Fruit fly (Drosophila melanogaster) whole organism, embryonic: Measurements from ENCODE around the gene CG13114.

Source experiments
- Aef1 ChIP-seq: fragments of 200-800 bp; sonication (Bioruptor generic); IDR thresholded peaks from 3 replicates; pipeline ENCODE4 v1.3.6; 2022; ENCODE audit warnings: missing biosample characterization, missing genetic modification characterization
- CG10654 ChIP-seq: fragments of 200-800 bp; sonication (Bioruptor generic); optimal IDR thresholded peaks from 2 replicates; lab custom pipeline; 2016; ENCODE audit warnings: missing biosample characterization, missing genetic modification characterization
- CG11695 ChIP-seq: fragments of 200-800 bp; sonication (Bioruptor generic); IDR thresholded peaks from 3 replicates; pipeline ENCODE4 v1.3.6; 2022; ENCODE audit warnings: missing biosample characterization, missing genetic modification characterization
- CG13624 ChIP-seq: fragments of 200-800 bp; sonication (Bioruptor generic); optimal IDR thresholded peaks from 2 replicates; lab custom pipeline; 2016; ENCODE audit warnings: missing biosample characterization, missing genetic modification characterization
- CG13894 ChIP-seq: fragments of 200-800 bp; sonication (Bioruptor generic); optimal IDR thresholded peaks from 3 replicates; lab custom pipeline; 2018; ENCODE audit warnings: missing biosample characterization, mild to moderate bottlenecking, missing genetic modification characterization, moderate library complexity
- CG17361 ChIP-seq: fragments of 200-800 bp; sonication (Bioruptor generic); IDR thresholded peaks from 3 replicates; pipeline ENCODE4 v1.3.6; 2022; ENCODE audit warnings: missing biosample characterization, missing genetic modification characterization
- CG17612 ChIP-seq: fragments of 200-800 bp; sonication (Bioruptor generic); IDR thresholded peaks from 2 replicates; pipeline ENCODE4 v1.3.6; 2022; ENCODE audit warnings: missing biosample characterization, missing genetic modification characterization
- CG18599 ChIP-seq: fragments of 200-800 bp; sonication (Bioruptor generic); optimal IDR thresholded peaks from 3 replicates; lab custom pipeline; 2017; ENCODE audit warnings: missing biosample characterization, missing genetic modification characterization, mild to moderate bottlenecking, moderate library complexity, missing genetic modification reagents
- CG30403 ChIP-seq: fragments of 200-800 bp; sonication (Bioruptor generic); optimal IDR thresholded peaks from 3 replicates; lab custom pipeline; 2016; ENCODE audit warnings: missing biosample characterization, missing genetic modification characterization
- CG4328 ChIP-seq: fragments of 200-800 bp; sonication (Bioruptor generic); optimal IDR thresholded peaks from 3 replicates; lab custom pipeline; 2017; ENCODE audit warnings: missing biosample characterization, missing genetic modification reagents, missing genetic modification characterization
- CG6683 ChIP-seq: fragments of 200-800 bp; sonication (Bioruptor generic); optimal IDR thresholded peaks from 2 replicates; lab custom pipeline; 2017; ENCODE audit warnings: missing biosample characterization, mild to moderate bottlenecking, missing genetic modification characterization, missing genetic modification reagents
- CG6854 ChIP-seq: fragments of 200-800 bp; sonication (Bioruptor generic); optimal IDR thresholded peaks from 3 replicates; lab custom pipeline; 2017; ENCODE audit warnings: missing biosample characterization, mild to moderate bottlenecking, missing genetic modification characterization
- CG8924 ChIP-seq: fragments of 200-800 bp; optimal IDR thresholded peaks from 3 replicates; lab custom pipeline; 2019; ENCODE audit warnings: missing biosample characterization, mild to moderate bottlenecking, missing genetic modification characterization, moderate library complexity
- CHES-1-like ChIP-seq: fragments of 200-800 bp; sonication (Bioruptor generic); optimal IDR thresholded peaks from 2 replicates; lab custom pipeline; 2016; ENCODE audit warnings: missing biosample characterization, missing genetic modification characterization
- D ChIP-seq, 2 experiments: fragments of 200-800 bp in 1 of 2; fragments of >200 bp in 1 of 2; sonication (Bioruptor generic) in 1 of 2; optimal IDR thresholded peaks; 2 replicates in 1 of 2; 3 replicates in 1 of 2; lab custom pipeline; 2017; ENCODE audit warnings: mild to moderate bottlenecking in 1 of 2, missing biosample characterization in 1 of 2, missing genetic modification characterization in 1 of 2, missing genetic modification reagents in 1 of 2
- Deaf1 ChIP-seq: fragments of 200-800 bp; optimal IDR thresholded peaks from 3 replicates; lab custom pipeline; 2019; ENCODE audit warnings: missing biosample characterization, mild to moderate bottlenecking, missing genetic modification characterization, moderate library complexity
- Fer3 ChIP-seq: fragments of 200-800 bp; sonication (Bioruptor generic); optimal IDR thresholded peaks from 2 replicates; lab custom pipeline; 2018; ENCODE audit warnings: missing biosample characterization, mild to moderate bottlenecking, missing genetic modification characterization, moderate library complexity
- Hr3 ChIP-seq: fragments of 200-800 bp; sonication (Bioruptor generic); optimal IDR thresholded peaks from 3 replicates; lab custom pipeline; 2016; ENCODE audit warnings: missing biosample characterization, missing genetic modification characterization
- Meics ChIP-seq: fragments of 200-800 bp; sonication (Bioruptor generic); optimal IDR thresholded peaks from 2 replicates; lab custom pipeline; 2017; ENCODE audit warnings: missing biosample characterization, mild to moderate bottlenecking, missing genetic modification characterization
- Nf-YA ChIP-seq: fragments of 200-800 bp; sonication (Bioruptor generic); IDR thresholded peaks from 2 replicates; pipeline ENCODE4 v1.3.6; 2022; ENCODE audit warnings: missing biosample characterization, missing genetic modification characterization
- Ptx1 ChIP-seq: fragments of 200-800 bp; sonication (Bioruptor generic); IDR thresholded peaks from 2 replicates; pipeline ENCODE4 v1.3.6; 2022; ENCODE audit warnings: missing biosample characterization, missing genetic modification characterization
- Sox100B ChIP-seq: fragments of 200-800 bp; sonication (Bioruptor generic); optimal IDR thresholded peaks from 3 replicates; lab custom pipeline; 2018; ENCODE audit warnings: missing biosample characterization, mild to moderate bottlenecking, missing genetic modification characterization
- Sox102F ChIP-seq: fragments of 200-800 bp; sonication (Bioruptor generic); optimal IDR thresholded peaks from 2 replicates; lab custom pipeline; 2018; ENCODE audit warnings: missing biosample characterization, mild to moderate bottlenecking, missing genetic modification characterization, moderate library complexity
- Sry-β ChIP-seq: fragments of 200-800 bp; sonication (Bioruptor generic); optimal IDR thresholded peaks from 2 replicates; lab custom pipeline; 2018; ENCODE audit warnings: missing biosample characterization, mild to moderate bottlenecking, missing genetic modification characterization, moderate library complexity
- Ssrp ChIP-seq: fragments of 200-800 bp; sonication (Bioruptor generic); optimal IDR thresholded peaks from 2 replicates; lab custom pipeline; 2018; ENCODE audit warnings: missing biosample characterization, mild to moderate bottlenecking, missing genetic modification characterization, moderate library complexity
- Xbp1 ChIP-seq: fragments of 200-800 bp; sonication (Bioruptor generic); optimal IDR thresholded peaks from 3 replicates; lab custom pipeline; 2016; ENCODE audit warnings: missing biosample characterization, mild to moderate bottlenecking, missing genetic modification characterization
- YL-1 ChIP-seq: fragments of 200-800 bp; sonication (Bioruptor generic); optimal IDR thresholded peaks from 3 replicates; lab custom pipeline; 2017; ENCODE audit warnings: missing biosample characterization, mild to moderate bottlenecking, missing genetic modification characterization
- ase ChIP-seq: fragments of 200-800 bp; sonication (Bioruptor generic); IDR thresholded peaks from 3 replicates; pipeline ENCODE4 v1.3.6; 2022; ENCODE audit warnings: missing biosample characterization, missing genetic modification characterization
- az2 ChIP-seq: fragments of 200-800 bp; sonication (Bioruptor generic); optimal IDR thresholded peaks from 3 replicates; lab custom pipeline; 2016; ENCODE audit warnings: missing biosample characterization, missing genetic modification characterization
- bcd ChIP-seq: fragments of 200-800 bp; sonication (Bioruptor generic); optimal IDR thresholded peaks from 2 replicates; lab custom pipeline; 2017; ENCODE audit warnings: missing biosample characterization, mild to moderate bottlenecking, missing genetic modification characterization
- br ChIP-seq: fragments of >200 bp; optimal IDR thresholded peaks from 2 replicates; lab custom pipeline; 2017
- bsh ChIP-seq, 2 experiments: fragments of 200-800 bp; sonication (Bioruptor generic); optimal IDR thresholded peaks; 2 replicates each; lab custom pipeline; 2017 to 2018; ENCODE audit warnings: mild to moderate bottlenecking in 2 of 2, missing biosample characterization in 2 of 2, missing genetic modification characterization in 2 of 2, moderate library complexity in 1 of 2
- caup ChIP-seq: fragments of 200-800 bp; sonication (Bioruptor generic); optimal IDR thresholded peaks from 3 replicates; lab custom pipeline; 2017; ENCODE audit warnings: missing biosample characterization, mild to moderate bottlenecking, missing genetic modification characterization, moderate library complexity; ENCODE audit not compliant: severe bottlenecking
- danr ChIP-seq: fragments of 200-800 bp; sonication (Bioruptor generic); IDR thresholded peaks from 2 replicates; pipeline ENCODE4 v1.3.6; 2022; ENCODE audit warnings: missing biosample characterization, missing genetic modification characterization
- dysf ChIP-seq: fragments of 200-800 bp; sonication (Bioruptor generic); IDR thresholded peaks from 3 replicates; pipeline ENCODE4 v1.3.6; 2022; ENCODE audit warnings: missing biosample characterization, missing genetic modification characterization
- eve ChIP-seq, 2 experiments: fragments of >200 bp; optimal IDR thresholded peaks; 2 replicates each; lab custom pipeline; 2017; ENCODE audit warnings: missing biosample characterization in 2 of 2, missing genetic modification characterization in 2 of 2
- fd3F ChIP-seq: fragments of 200-800 bp; sonication (Bioruptor generic); optimal IDR thresholded peaks from 2 replicates; lab custom pipeline; 2018; ENCODE audit warnings: missing biosample characterization, mild to moderate bottlenecking, missing genetic modification characterization, moderate library complexity
- gem ChIP-seq: fragments of 200-800 bp; sonication (Bioruptor generic); optimal IDR thresholded peaks from 2 replicates; lab custom pipeline; 2019; ENCODE audit warnings: missing biosample characterization, mild to moderate bottlenecking, missing genetic modification characterization, moderate library complexity
- grau ChIP-seq: fragments of 200-800 bp; optimal IDR thresholded peaks from 3 replicates; lab custom pipeline; 2019; ENCODE audit warnings: missing biosample characterization, mild to moderate bottlenecking, missing genetic modification characterization, moderate library complexity
- ind ChIP-seq: fragments of 200-800 bp; sonication (Bioruptor generic); optimal IDR thresholded peaks from 3 replicates; lab custom pipeline; 2016; ENCODE audit warnings: missing biosample characterization, missing genetic modification characterization
- jigr1 ChIP-seq: fragments of 200-800 bp; sonication (Bioruptor generic); IDR thresholded peaks from 3 replicates; pipeline ENCODE4 v1.3.6; 2022; ENCODE audit warnings: missing biosample characterization, missing genetic modification characterization
- nom ChIP-seq: fragments of 200-800 bp; sonication (Bioruptor generic); optimal IDR thresholded peaks from 2 replicates; lab custom pipeline; 2017; ENCODE audit warnings: missing biosample characterization, missing genetic modification characterization, mild to moderate bottlenecking, moderate library complexity, missing genetic modification reagents
- oc ChIP-seq: fragments of 200-800 bp; sonication (Bioruptor generic); optimal IDR thresholded peaks from 2 replicates; lab custom pipeline; 2018; ENCODE audit warnings: missing biosample characterization, mild to moderate bottlenecking, missing genetic modification characterization, moderate library complexity
- pan ChIP-seq, 4 experiments: fragments of >200 bp in 3 of 4; fragments of 200-800 bp in 1 of 4; sonication (Bioruptor generic) in 1 of 4; optimal IDR thresholded peaks in 3 of 4; IDR thresholded peaks in 1 of 4; 2 replicates each; pipeline versions ENCODE4 v1.3.6 to Lab custom; 2017 to 2022; ENCODE audit warnings: missing biosample characterization in 2 of 4, missing genetic modification characterization in 2 of 4, mixed read lengths in 1 of 4
- phol ChIP-seq: fragments of 200-800 bp; sonication (Bioruptor generic); optimal IDR thresholded peaks from 3 replicates; lab custom pipeline; 2018; ENCODE audit warnings: missing biosample characterization, mild to moderate bottlenecking, missing genetic modification characterization, moderate library complexity
- sens ChIP-seq: fragments of 200-800 bp; sonication (Bioruptor generic); peaks from one replicate; lab custom pipeline; 2016; ENCODE audit warnings: missing biosample characterization, missing genetic modification characterization
- seq ChIP-seq: fragments of 200-800 bp; sonication (Bioruptor generic); IDR thresholded peaks from 2 replicates; pipeline ENCODE4 v1.3.6; 2022; ENCODE audit warnings: missing biosample characterization, missing genetic modification characterization
- unpg ChIP-seq: fragments of 200-800 bp; sonication (Bioruptor generic); optimal IDR thresholded peaks from 3 replicates; lab custom pipeline; 2018; ENCODE audit warnings: missing biosample characterization, mild to moderate bottlenecking, missing genetic modification characterization, moderate library complexity
- wdn ChIP-seq: fragments of 200-800 bp; sonication (Bioruptor generic); IDR thresholded peaks from 2 replicates; pipeline ENCODE4 v1.3.6; 2022; ENCODE audit warnings: missing biosample characterization, missing genetic modification characterization

CG13114 gene

dm6 chr2L:9564527-9564926 lies 18.9 kb downstream of the CG13114 start (continued):
- TF ChIP-seq CG4328 (GFP tag; lab: Kevin White, UChicago), result peak; percentile 10
- 0 out of 2 replicates have a peak, but pooled peaks have one; percentile 18 for TF ChIP-seq wdn (GFP tag; lab: Robert Waterston, UW)
- peak; percentile 85 for TF ChIP-seq grau (tag; lab: Kevin White, UChicago)
- peak; percentile 0 for TF ChIP-seq caup (GFP tag; lab: Kevin White, UChicago)
- TF ChIP-seq eve (GFP tag; optimal IDR thresholded peaks at IDR 0.05; lab: Kevin White, UChicago), result peak in 1 of 2 experiments; percentile 31
- peak; percentile 75 for TF ChIP-seq gem (tag; lab: Kevin White, UChicago)
- TF ChIP-seq CG13894, result no peak
- TF ChIP-seq oc (tag; lab: Kevin White, UChicago), result no peak
- TF ChIP-seq CG18599, result peak; percentile 68
- peak; percentile 46 for TF ChIP-seq CG6854 (GFP tag; lab: Kevin White, UChicago)
- no peak for TF ChIP-seq jigr1 (GFP tag; lab: Robert Waterston, UW)
- TF ChIP-seq fd3F (GFP tag; lab: Kevin White, UChicago), result peak; percentile 41
- peak; percentile 42 for TF ChIP-seq unpg (GFP tag; lab: Kevin White, UChicago)
- peak; percentile 50 for TF ChIP-seq bcd (GFP tag; lab: Kevin White, UChicago)
- peak; percentile 38; the same call in 1 of the 2 replicates for TF ChIP-seq Nf-YA (GFP tag; lab: Robert Waterston, UW)
- TF ChIP-seq CG13624 (GFP tag; lab: Kevin White, UChicago), result no peak
- no peak for TF ChIP-seq CHES-1-like (GFP tag; lab: Kevin White, UChicago)
- TF ChIP-seq CG17361 (GFP tag; lab: Robert Waterston, UW), result peak; percentile 64
- TF ChIP-seq Sox100B (GFP tag; lab: Kevin White, UChicago), result peak; percentile 37
- no peak for TF ChIP-seq nom
- TF ChIP-seq YL-1 (GFP tag; lab: Kevin White, UChicago), result no peak
- no peak for TF ChIP-seq Sry-β (GFP tag; lab: Kevin White, UChicago)
- TF ChIP-seq ind, result peak; percentile 36
- no peak for TF ChIP-seq pan (optimal IDR thresholded peaks at IDR 0.05; lab: Kevin White, UChicago)
- TF ChIP-seq pan (GFP tag; optimal IDR thresholded peaks at IDR 0.05 in 1 of 2, IDR thresholded peaks at IDR 0.05 in 1 of 2), result peak in 1 of 2 experiments; percentile 63
- no peak for TF ChIP-seq CG17612 (GFP tag; lab: Robert Waterston, UW)
- peak; percentile 50 for TF ChIP-seq CG30403 (GFP tag; lab: Kevin White, UChicago)
- peak; percentile 64; the same call in 2 of the 3 replicates for TF ChIP-seq dysf (GFP tag; lab: Robert Waterston, UW)
- TF ChIP-seq az2 (GFP tag; lab: Kevin White, UChicago), result peak; percentile 8
- TF ChIP-seq danr (GFP tag; lab: Robert Waterston, UW), result no peak
- TF ChIP-seq phol (tag; lab: Kevin White, UChicago), result peak; percentile 59
- TF ChIP-seq D (optimal IDR thresholded peaks at IDR 0.05; lab: Kevin White, UChicago), result no peak
- peak; percentile 6 for TF ChIP-seq D (GFP tag; optimal IDR thresholded peaks at IDR 0.05; lab: Kevin White, UChicago)
- peak; percentile 14 for TF ChIP-seq CG6683 (GFP tag; lab: Kevin White, UChicago)
- peak; percentile 57; the same call in 2 of the 3 replicates for TF ChIP-seq Aef1 (GFP tag; lab: Robert Waterston, UW)
- TF ChIP-seq Ptx1, result peak; percentile 57
- peak; percentile 18 for TF ChIP-seq Deaf1 (tag; lab: Kevin White, UChicago)
- TF ChIP-seq CG10654 (GFP tag; lab: Kevin White, UChicago), result peak; percentile 31
- peak; percentile 72 for TF ChIP-seq sens
- TF ChIP-seq Meics (GFP tag; lab: Kevin White, UChicago), result peak; percentile 51
- TF ChIP-seq Fer3 (tag; lab: Kevin White, UChicago), result peak; percentile 49
- peak; percentile 16 to 21 for TF ChIP-seq bsh (GFP tag; optimal IDR thresholded peaks at IDR 0.05; lab: Kevin White, UChicago)
- no peak for TF ChIP-seq br (lab: Kevin White, UChicago)
- TF ChIP-seq Sox102F (GFP tag; lab: Kevin White, UChicago), result peak; percentile 68
- TF ChIP-seq ase (GFP tag; lab: Robert Waterston, UW), result no peak
- peak; percentile 39; the same call in 1 of the 2 replicates for TF ChIP-seq seq
- TF ChIP-seq CG8924 (tag; lab: Kevin White, UChicago), result peak; percentile 51
- TF ChIP-seq Hr3 (GFP tag; lab: Kevin White, UChicago), result peak; percentile 30
- peak; percentile 51 for TF ChIP-seq Xbp1 (GFP tag; lab: Kevin White, UChicago)
- peak; percentile 49; the same call in 1 of the 3 replicates for TF ChIP-seq CG11695 (GFP tag; lab: Robert Waterston, UW)
- TF ChIP-seq Ssrp, result peak; percentile 51
